Worm (Caenorhabditis elegans) whole organism, midembryonic: ENCODE results near the gene urm-1.

Experiments
- T22C8.4 ChIP-seq: fragments of 200-800 bp; sonication (Bioruptor generic); IDR thresholded peaks from 2 replicates; pipeline ENCODE4 v1.3.6; 2022; ENCODE audit warnings: missing genetic modification characterization, missing compliant biosample characterization
- cog-1 ChIP-seq: sonication (generic microtip); optimal IDR thresholded peaks from 2 replicates; lab custom pipeline; 2016; ENCODE audit warnings: missing genetic modification characterization, missing compliant biosample characterization
- flt-1 ChIP-seq: fragments of 200-800 bp; sonication (Bioruptor generic); IDR thresholded peaks from 2 replicates; pipeline ENCODE4 v1.3.6; 2022; ENCODE audit warnings: missing genetic modification characterization, missing compliant biosample characterization
- klf-2 ChIP-seq: fragments of 200-800 bp; sonication (Bioruptor generic); conservative IDR thresholded peaks from 2 replicates; pipeline ENCODE4 v1.3.6; 2022; ENCODE audit warnings: missing genetic modification reagents, missing genetic modification characterization, missing compliant biosample characterization
- med-1 ChIP-seq: sonication (generic microtip); optimal IDR thresholded peaks from 2 replicates; lab custom pipeline; 2017; ENCODE audit warnings: missing genetic modification characterization, mild to moderate bottlenecking, missing compliant biosample characterization, antibody characterized with exemption, missing genetic modification reagents; ENCODE audit not compliant: insufficient read depth
- ref-1 ChIP-seq: fragments of 200-800 bp; sonication (Bioruptor generic); conservative IDR thresholded peaks from 2 replicates; pipeline ENCODE4 v1.3.6; 2022; ENCODE audit warnings: missing genetic modification reagents, missing genetic modification characterization, missing compliant biosample characterization
- tab-1 ChIP-seq: fragments of 200-800 bp; sonication (Bioruptor generic); IDR thresholded peaks from 2 replicates; pipeline ENCODE4 v1.3.6; 2022; ENCODE audit warnings: missing genetic modification characterization, missing compliant biosample characterization
- ztf-23 ChIP-seq: fragments of 200-800 bp; sonication (Bioruptor generic); IDR thresholded peaks from 2 replicates; pipeline ENCODE4 v1.3.6; 2022; ENCODE audit warnings: missing genetic modification reagents, missing genetic modification characterization, missing compliant biosample characterization
- ztf-29 ChIP-seq: fragments of 200-800 bp; sonication (Bioruptor generic); IDR thresholded peaks from 2 replicates; pipeline ENCODE4 v1.3.6; 2022; ENCODE audit warnings: missing genetic modification reagents, missing genetic modification characterization, missing compliant biosample characterization

urm-1 gene

DNA sequence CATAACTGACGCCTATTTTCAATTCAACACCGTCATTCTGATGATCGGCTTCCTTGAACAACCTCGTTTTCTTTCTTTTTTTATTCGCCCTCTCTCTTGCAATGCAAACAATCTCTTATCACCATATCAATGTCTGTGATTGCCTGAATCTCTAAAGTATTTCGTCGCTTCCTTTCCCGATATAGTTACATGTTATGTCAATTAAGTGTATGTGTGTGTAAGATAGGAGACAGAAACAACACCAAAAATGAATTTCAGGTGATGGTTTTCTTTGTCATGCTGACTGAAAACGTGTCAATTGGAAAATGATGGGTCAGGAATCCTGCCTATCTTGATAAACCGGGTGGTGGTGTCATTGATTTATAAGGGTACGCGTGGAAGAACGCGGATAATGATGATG lies 28.0 kb downstream of the urm-1 start:
- TF ChIP-seq ref-1 (GFP tag; lab: Robert Waterston, UW) (no peak), tab-1 (GFP tag; lab: Robert Waterston, UW) (no peak), flt-1 (GFP tag; lab: Robert Waterston, UW) (no peak), T22C8.4 (no peak), klf-2 (no peak), med-1 (GFP tag; lab: Kevin White, UChicago) (no peak), ztf-29 (GFP tag; lab: Robert Waterston, UW) (no peak), ztf-23 (GFP tag; lab: Robert Waterston, UW) (no peak), cog-1 (tag; lab: Kevin White, UChicago) (no peak)

DNA sequence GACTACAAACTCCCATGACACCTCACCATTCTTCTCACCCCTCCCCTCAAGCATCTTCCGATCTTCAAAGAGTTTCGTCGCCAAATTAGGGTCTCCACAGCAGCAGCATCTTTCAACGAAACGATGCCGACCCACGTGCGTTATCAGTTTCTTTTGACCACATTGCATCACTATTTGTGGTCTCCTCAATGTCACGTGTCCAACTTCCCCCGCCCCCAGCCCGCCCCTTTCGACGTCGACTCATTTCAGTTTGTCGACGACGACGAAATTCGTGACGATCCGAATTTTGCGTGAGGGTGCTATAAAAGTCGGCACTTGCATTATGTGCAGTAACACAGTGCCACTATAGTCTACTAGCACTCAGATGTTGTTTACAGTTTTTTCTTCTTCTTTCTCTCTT lies 28.9 kb downstream of the urm-1 start:
- no peak for TF ChIP-seq tab-1 (GFP tag; lab: Robert Waterston, UW)
- TF ChIP-seq ztf-29 (GFP tag; lab: Robert Waterston, UW): no peak
- TF ChIP-seq T22C8.4: no peak

DNA sequence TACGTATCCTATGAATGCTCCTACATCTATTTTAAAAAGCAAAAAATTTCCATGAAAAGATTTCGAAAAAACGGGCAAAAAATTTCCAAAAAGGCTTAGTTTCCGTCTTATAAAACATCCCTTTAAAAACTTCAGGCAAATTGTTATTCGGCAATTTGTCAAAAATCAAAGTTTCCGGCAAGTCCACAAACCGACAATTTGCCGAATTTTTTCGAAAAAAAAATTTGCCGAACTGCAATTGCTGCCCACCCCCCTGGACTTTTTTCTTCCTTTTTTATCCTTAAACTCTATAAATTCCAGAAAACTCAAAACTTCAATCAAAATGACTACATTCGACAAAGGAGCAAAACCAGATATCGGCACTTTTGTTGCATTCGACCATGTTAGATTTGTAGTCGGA lies 29.9 kb downstream of the urm-1 start, which contains the start of gene hpd-1:
TSS of gene hpd-1 (plus strand) at position 301 of the 400 bp plus-strand sequence.
- TF ChIP-seq ztf-29 (GFP tag; lab: Robert Waterston, UW): no peak
- TF ChIP-seq tab-1 (GFP tag; lab: Robert Waterston, UW): no peak
- no peak for TF ChIP-seq med-1 (GFP tag; lab: Kevin White, UChicago)
- TF ChIP-seq ztf-23 (GFP tag; lab: Robert Waterston, UW): no peak
- no peak for TF ChIP-seq ref-1 (GFP tag; lab: Robert Waterston, UW)
- no peak for TF ChIP-seq cog-1 (tag; lab: Kevin White, UChicago)
- no peak for TF ChIP-seq klf-2

DNA sequence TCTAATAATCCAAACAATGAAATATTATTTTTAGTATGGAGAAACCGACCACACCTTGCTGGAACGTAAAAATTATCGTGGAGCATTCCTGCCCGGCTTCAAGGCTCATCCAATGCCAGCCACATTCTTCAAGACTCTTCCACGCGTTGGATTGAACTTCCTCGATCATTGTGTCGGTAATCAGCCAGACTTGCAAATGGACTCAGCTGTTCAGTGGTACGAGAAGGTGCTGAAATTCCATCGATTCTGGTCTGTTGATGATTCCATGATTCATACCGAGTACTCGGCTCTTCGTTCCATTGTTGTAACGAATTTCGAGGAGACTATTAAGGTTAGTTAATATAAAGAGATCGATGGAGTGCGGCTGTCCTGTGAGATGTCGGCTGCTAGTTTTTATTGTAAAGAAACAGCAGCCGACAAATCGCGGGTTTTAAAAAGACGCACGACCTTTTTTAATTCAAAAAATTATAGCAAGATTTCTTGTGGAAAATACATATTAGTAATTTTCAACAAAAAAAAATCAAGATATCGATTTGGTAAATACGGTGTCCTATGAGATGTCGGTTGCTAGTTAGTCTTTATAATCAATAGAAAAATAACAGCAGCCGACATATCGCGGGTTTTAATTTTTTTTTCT lies 30.9 kb downstream of the urm-1 start:
- TF ChIP-seq tab-1 (GFP tag; lab: Robert Waterston, UW): no peak
- TF ChIP-seq med-1 (GFP tag; lab: Kevin White, UChicago): no peak
- TF ChIP-seq klf-2: no peak
- TF ChIP-seq ref-1 (GFP tag; lab: Robert Waterston, UW): no peak
- no peak for TF ChIP-seq T22C8.4
- no peak for TF ChIP-seq flt-1 (GFP tag; lab: Robert Waterston, UW)
- no peak for TF ChIP-seq ztf-29 (GFP tag; lab: Robert Waterston, UW)
- no peak for TF ChIP-seq ztf-23 (GFP tag; lab: Robert Waterston, UW)

DNA sequence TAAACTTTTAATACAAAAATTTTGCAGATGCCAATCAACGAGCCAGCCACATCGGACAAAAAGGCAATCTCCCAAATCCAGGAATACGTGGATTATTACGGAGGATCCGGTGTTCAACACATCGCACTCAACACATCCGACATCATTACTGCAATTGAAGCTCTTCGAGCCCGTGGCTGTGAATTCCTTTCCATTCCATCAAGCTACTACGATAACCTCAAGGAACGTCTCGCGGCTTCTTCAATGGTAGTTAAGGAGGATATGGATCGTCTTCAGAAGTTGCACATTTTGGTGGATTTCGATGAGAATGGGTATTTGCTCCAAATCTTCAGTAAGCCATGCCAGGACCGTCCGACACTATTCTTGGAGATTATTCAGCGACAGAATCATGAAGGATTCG lies 31.7 kb downstream of the urm-1 start:
- TF ChIP-seq med-1 (GFP tag; lab: Kevin White, UChicago) (no peak), tab-1 (GFP tag; lab: Robert Waterston, UW) (no peak), ztf-29 (GFP tag; lab: Robert Waterston, UW) (no peak), klf-2 (no peak), ref-1 (GFP tag; lab: Robert Waterston, UW) (no peak), flt-1 (GFP tag; lab: Robert Waterston, UW) (no peak), ztf-23 (GFP tag; lab: Robert Waterston, UW) (no peak), T22C8.4 (no peak), cog-1 (tag; lab: Kevin White, UChicago) (no peak)

DNA sequence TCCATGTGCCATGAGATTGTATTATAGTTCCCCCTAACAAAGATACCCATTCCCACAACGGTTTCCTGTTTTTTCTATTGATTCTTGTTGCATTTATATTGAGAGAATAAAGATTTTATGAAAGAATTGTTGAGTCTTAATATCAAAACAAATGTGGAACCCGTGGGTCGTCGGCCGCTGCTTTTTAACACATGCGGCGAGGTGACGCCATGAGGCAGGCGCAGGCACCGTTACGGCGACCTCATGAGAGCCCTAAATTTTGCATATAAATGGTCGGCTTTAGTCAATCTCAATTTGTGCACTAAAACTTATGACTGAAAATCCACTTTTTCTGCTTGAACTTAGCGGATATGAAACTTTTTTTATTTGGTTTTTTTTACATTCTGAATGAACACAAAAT lies 32.3 kb downstream of the urm-1 start:
- TF ChIP-seq ref-1 (GFP tag; lab: Robert Waterston, UW): no peak
- TF ChIP-seq med-1 (GFP tag; lab: Kevin White, UChicago): no peak
- TF ChIP-seq klf-2: no peak
- no peak for TF ChIP-seq cog-1 (tag; lab: Kevin White, UChicago)
- no peak for TF ChIP-seq ztf-23 (GFP tag; lab: Robert Waterston, UW)
- TF ChIP-seq flt-1 (GFP tag; lab: Robert Waterston, UW): no peak
- no peak for TF ChIP-seq ztf-29 (GFP tag; lab: Robert Waterston, UW)
- TF ChIP-seq tab-1 (GFP tag; lab: Robert Waterston, UW): no peak
- no peak for TF ChIP-seq T22C8.4

DNA sequence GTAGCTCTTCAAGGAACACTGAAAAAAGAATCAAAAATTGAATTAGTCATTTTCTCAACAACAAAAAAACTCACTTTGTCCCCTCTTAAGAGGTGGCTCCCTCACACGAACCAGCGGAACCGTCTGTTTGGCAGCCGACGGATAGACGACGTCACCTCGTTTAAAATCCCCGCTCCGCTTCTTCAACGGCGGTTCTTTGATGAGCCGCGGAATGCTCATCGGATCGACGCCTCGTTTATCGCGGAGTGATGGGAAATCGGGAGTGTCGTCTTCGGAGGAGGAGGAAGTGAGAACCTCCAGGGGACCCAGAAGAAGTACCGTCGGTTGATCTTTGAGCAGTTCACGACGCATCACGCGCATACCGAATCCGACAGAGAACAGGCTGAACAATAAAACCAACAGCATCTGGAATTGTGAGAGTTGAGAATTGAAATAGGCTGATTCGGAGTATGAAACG lies 33.5 kb downstream of the urm-1 start, which contains the start of gene nlp-68:
TSS of gene nlp-68 (minus strand) at position 407 of the 457 bp plus-strand sequence.
- no peak for TF ChIP-seq klf-2
- TF ChIP-seq ref-1 (GFP tag; lab: Robert Waterston, UW): no peak
- no peak for TF ChIP-seq cog-1 (tag; lab: Kevin White, UChicago)
- TF ChIP-seq flt-1 (GFP tag; lab: Robert Waterston, UW): no peak
- TF ChIP-seq ztf-23 (GFP tag; lab: Robert Waterston, UW): no peak
- TF ChIP-seq ztf-29 (GFP tag; lab: Robert Waterston, UW): no peak
- TF ChIP-seq med-1 (GFP tag; lab: Kevin White, UChicago): no peak
- TF ChIP-seq T22C8.4: no peak
- TF ChIP-seq tab-1 (GFP tag; lab: Robert Waterston, UW): no peak

DNA sequence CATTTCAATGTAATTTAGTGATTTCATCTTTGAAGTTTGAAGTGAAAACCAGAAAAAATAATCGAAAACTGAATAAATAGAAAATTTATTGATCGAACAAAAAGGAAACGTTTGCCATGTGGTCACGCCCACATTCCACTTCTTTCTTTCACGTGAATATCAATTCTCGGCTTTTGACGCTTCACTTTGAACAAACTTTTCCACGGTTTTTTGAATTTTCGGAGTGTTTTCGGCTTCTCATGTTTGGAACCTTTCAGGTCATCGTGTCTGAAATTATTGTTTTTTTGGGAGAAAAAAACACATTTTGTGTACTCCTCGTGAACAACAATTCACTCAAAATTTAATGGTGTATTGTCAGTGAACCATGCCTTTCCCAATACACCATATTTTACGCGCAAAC lies 47.6 kb downstream of the urm-1 start, which contains the start of gene T21C12.8:
TSS of gene T21C12.8 (minus strand) at position 101 of the 400 bp plus-strand sequence.
- TF ChIP-seq med-1 (GFP tag; lab: Kevin White, UChicago) (no peak), ref-1 (GFP tag; lab: Robert Waterston, UW) (no peak), klf-2 (no peak), ztf-23 (GFP tag; lab: Robert Waterston, UW) (no peak), ztf-29 (GFP tag; lab: Robert Waterston, UW) (no peak), cog-1 (tag; lab: Kevin White, UChicago) (no peak), flt-1 (GFP tag; lab: Robert Waterston, UW) (no peak), tab-1 (GFP tag; lab: Robert Waterston, UW) (no peak), T22C8.4 (no peak)
